Fruit fly (Drosophila melanogaster): ENCODE results near the gene CG33995.
A peak's percentile ranks its signal among the peaks of the same experiment; 100 is the strongest.

CG33995 gene

dm6 chr2L:5060952-5061478 is 17.9 kb downstream of the CG33995 start (continued):
- TF ChIP-seq phol (tag; optimal IDR thresholded peaks at IDR 0.05) (peak; percentile 23), Stat92E (GFP tag; optimal IDR thresholded peaks at IDR 0.05) (no peak), Tbp (GFP tag; optimal IDR thresholded peaks at IDR 0.05) (no peak), CG14710 (tag; optimal IDR thresholded peaks at IDR 0.05) (peak; percentile 28), tin (GFP tag; optimal IDR thresholded peaks at IDR 0.05) (peak; percentile 49), CG18764 (GFP tag; optimal IDR thresholded peaks at IDR 0.05) (peak; percentile 11), CG6791 (GFP tag; IDR thresholded peaks at IDR 0.05; ENCODE audit: partially characterized antibody) (no peak), CG13287 (GFP tag; IDR thresholded peaks at IDR 0.05; ENCODE audit: partially characterized antibody) (0 out of 2 replicates have a peak, but pooled peaks have one; percentile 7), CG8359 (GFP tag; optimal IDR thresholded peaks at IDR 0.05; ENCODE audit: borderline replicate concordance) (peak; percentile 15), odd (GFP tag; optimal IDR thresholded peaks at IDR 0.05) (peak; percentile 72), Hr3 (GFP tag; optimal IDR thresholded peaks at IDR 0.05) (peak; percentile 44), D (optimal IDR thresholded peaks at IDR 0.05) (no peak), D (GFP tag; optimal IDR thresholded peaks at IDR 0.05) (peak; percentile 32), CG3281 (GFP tag; optimal IDR thresholded peaks at IDR 0.05) (peak; percentile 80), CG13775 (GFP tag; optimal IDR thresholded peaks at IDR 0.05) (peak; percentile 35), PHDP (tag; optimal IDR thresholded peaks at IDR 0.05) (peak; percentile 73), CG15696 (tag; optimal IDR thresholded peaks at IDR 0.05) (no peak), CG2116 (GFP tag; optimal IDR thresholded peaks at IDR 0.05) (no peak), CG10147 (GFP tag; optimal IDR thresholded peaks at IDR 0.05) (peak; percentile 15), z (GFP tag; IDR thresholded peaks at IDR 0.05) (peak; percentile 60; the same call in 2 of the 3 replicates), Oli (tag; optimal IDR thresholded peaks at IDR 0.05) (peak; percentile 54), CG7271 (tag; optimal IDR thresholded peaks at IDR 0.05) (no peak), sim (GFP tag; IDR thresholded peaks at IDR 0.05) (no peak), org-1 (GFP tag; optimal IDR thresholded peaks at IDR 0.05) (peak; percentile 74), CG12659 (GFP tag; optimal IDR thresholded peaks at IDR 0.05) (peak; percentile 57), onecut (GFP tag; IDR thresholded peaks at IDR 0.05) (peak; percentile 41; the same call in 1 of the 2 replicates), cg (GFP tag; optimal IDR thresholded peaks at IDR 0.05) (peak; percentile 30), emc (GFP tag; optimal IDR thresholded peaks at IDR 0.05) (no peak), CG12104 (GFP tag; optimal IDR thresholded peaks at IDR 0.05) (peak; percentile 51), bsh (GFP tag; optimal IDR thresholded peaks at IDR 0.05) (peak in 1 of 2 experiments; percentile 42), hth (optimal IDR thresholded peaks at IDR 0.05) (no peak), CG9932 (GFP tag; IDR thresholded peaks at IDR 0.05) (peak; percentile 80), Rfx (GFP tag; IDR thresholded peaks at IDR 0.05) (peak; percentile 82), Dad (GFP tag; optimal IDR thresholded peaks at IDR 0.05) (no peak), Oaz (GFP tag; IDR thresholded peaks at IDR 0.05) (peak; percentile 51; the same call in 1 of the 2 replicates), al (GFP tag; IDR thresholded peaks at IDR 0.05) (no peak; the same call in 1 of the 2 replicates), CG16779 (GFP tag; IDR thresholded peaks at IDR 0.05) (no peak), Nf-YB (GFP tag; optimal IDR thresholded peaks at IDR 0.05) (peak; percentile 42), sens (GFP tag) (peak; percentile 93), caup (GFP tag; optimal IDR thresholded peaks at IDR 0.05; ENCODE audit: severe bottlenecking) (peak; percentile 88), H15 (GFP tag; IDR thresholded peaks at IDR 0.05) (0 out of 3 replicates have a peak, but pooled peaks have one; percentile 31), Doc2 (GFP tag; IDR thresholded peaks at IDR 0.05) (no peak), CG2712 (tag; optimal IDR thresholded peaks at IDR 0.05) (peak; percentile 57), schlank (tag; optimal IDR thresholded peaks at IDR 0.05) (peak; percentile 69), Scr (GFP tag; IDR thresholded peaks at IDR 0.05; ENCODE audit: partially characterized antibody) (no peak), sqz (GFP tag; optimal IDR thresholded peaks at IDR 0.05) (peak; percentile 21), CG7987 (GFP tag; optimal IDR thresholded peaks at IDR 0.05) (peak; percentile 45), trem (tag; optimal IDR thresholded peaks at IDR 0.05) (no peak), CG7928 (GFP tag; optimal IDR thresholded peaks at IDR 0.05) (peak; percentile 20), Xrp1 (GFP tag; IDR thresholded peaks at IDR 0.05) (no peak; the same call in none of the 2 replicates)

Measured in whole organism, embryonic.